Fruit fly (Drosophila melanogaster): Measurements from ENCODE around the gene Alg2.

DNA sequence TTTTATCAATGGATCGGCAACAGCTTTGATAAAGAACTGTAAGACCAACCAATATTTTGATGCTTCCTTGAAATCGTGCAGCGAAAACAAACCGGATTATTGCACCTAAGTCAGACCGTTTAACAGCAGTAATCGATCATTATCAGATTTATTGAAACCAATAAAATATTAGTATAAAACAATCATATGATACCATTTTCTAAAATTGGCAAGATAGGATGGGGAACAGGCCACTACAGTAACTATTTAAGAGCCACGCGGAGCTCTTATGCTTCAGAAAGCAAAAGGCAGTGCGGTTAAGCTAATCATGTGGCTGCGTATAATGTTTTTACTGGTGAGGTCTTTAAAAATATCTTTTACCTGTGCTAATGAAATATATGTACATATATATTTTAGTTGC, 42.8 kb downstream of the Alg2 start, which contains the start of gene CG32284:
- TF ChIP-seq N (GFP tag; optimal IDR thresholded peaks at IDR 0.05) (no peak), HLH106 (tag; optimal IDR thresholded peaks at IDR 0.05) (no peak), rgr (GFP tag; optimal IDR thresholded peaks at IDR 0.05) (no peak), CG9705 (GFP tag; optimal IDR thresholded peaks at IDR 0.05) (no peak), psq (GFP tag; optimal IDR thresholded peaks at IDR 0.05) (no peak), sage (GFP tag; optimal IDR thresholded peaks at IDR 0.05) (no peak), h (GFP tag; optimal IDR thresholded peaks at IDR 0.05) (no peak), foxo (GFP tag; optimal IDR thresholded peaks at IDR 0.05) (no peak), dl (GFP tag; optimal IDR thresholded peaks at IDR 0.05; ENCODE audit: insufficient read depth in 1 of 2, partially characterized antibody in 2 of 2) (no peak), br (GFP tag; optimal IDR thresholded peaks at IDR 0.05) (no peak), Myc (optimal IDR thresholded peaks at IDR 0.05) (no peak), Hr78 (GFP tag; optimal IDR thresholded peaks at IDR 0.05) (no peak), brk (GFP tag; optimal IDR thresholded peaks at IDR 0.05) (no peak)
